Fruit fly (Drosophila melanogaster) whole organism, embryonic: ENCODE measurements around the gene CG10660.
A peak's percentile ranks its signal among the peaks of the same experiment; 100 is the strongest.

Experiments
- Abd-B ChIP-seq: fragments of 200-800 bp; sonication (Bioruptor generic); optimal IDR thresholded peaks from 2 replicates; lab custom pipeline; 2018; ENCODE audit warnings: missing biosample characterization, mild to moderate bottlenecking, missing genetic modification characterization, moderate library complexity
- Antp ChIP-seq: fragments of 200-800 bp; sonication (Bioruptor generic); optimal IDR thresholded peaks from 3 replicates; lab custom pipeline; 2016; ENCODE audit warnings: missing biosample characterization, missing genetic modification characterization
- CG10431 ChIP-seq: fragments of 200-800 bp; sonication (Bioruptor generic); optimal IDR thresholded peaks from 3 replicates; lab custom pipeline; 2018; ENCODE audit warnings: missing biosample characterization, mild to moderate bottlenecking, missing genetic modification characterization
- CG12155 ChIP-seq: fragments of 200-800 bp; sonication (Bioruptor generic); optimal IDR thresholded peaks from 3 replicates; lab custom pipeline; 2016; ENCODE audit warnings: missing biosample characterization, missing genetic modification characterization
- CG1529 ChIP-seq: fragments of 200-800 bp; sonication (Bioruptor generic); optimal IDR thresholded peaks from 3 replicates; lab custom pipeline; 2018; ENCODE audit warnings: missing biosample characterization, missing genetic modification characterization
- CG17186 ChIP-seq: fragments of 200-800 bp; sonication (Bioruptor generic); optimal IDR thresholded peaks from 3 replicates; lab custom pipeline; 2017; ENCODE audit warnings: missing biosample characterization, missing genetic modification reagents, missing genetic modification characterization
- CG17328 ChIP-seq: fragments of 200-800 bp; sonication (Bioruptor generic); IDR thresholded peaks from 2 replicates; pipeline ENCODE4 v1.3.6; 2022; ENCODE audit warnings: missing biosample characterization, missing genetic modification characterization
- CG17612 ChIP-seq: fragments of 200-800 bp; sonication (Bioruptor generic); IDR thresholded peaks from 2 replicates; pipeline ENCODE4 v1.3.6; 2022; ENCODE audit warnings: missing biosample characterization, missing genetic modification characterization
- CG18764 ChIP-seq: fragments of 200-800 bp; sonication (Bioruptor generic); optimal IDR thresholded peaks from 3 replicates; lab custom pipeline; 2016; ENCODE audit warnings: missing biosample characterization, missing genetic modification characterization
- CG2712 ChIP-seq: fragments of 200-800 bp; optimal IDR thresholded peaks from 3 replicates; lab custom pipeline; 2019; ENCODE audit warnings: missing biosample characterization, mild to moderate bottlenecking, missing genetic modification characterization, moderate library complexity
- CG30020 ChIP-seq: fragments of 200-800 bp; optimal IDR thresholded peaks from 2 replicates; lab custom pipeline; 2019; ENCODE audit warnings: missing biosample characterization, mild to moderate bottlenecking, missing genetic modification characterization, moderate library complexity
- CG30403 ChIP-seq: fragments of 200-800 bp; sonication (Bioruptor generic); optimal IDR thresholded peaks from 3 replicates; lab custom pipeline; 2016; ENCODE audit warnings: missing biosample characterization, missing genetic modification characterization
- CG33213 ChIP-seq: fragments of 200-800 bp; sonication (Bioruptor generic); optimal IDR thresholded peaks from 3 replicates; lab custom pipeline; 2016; ENCODE audit warnings: missing biosample characterization, missing genetic modification characterization
- CG3995 ChIP-seq: fragments of 200-800 bp; sonication (Bioruptor generic); optimal IDR thresholded peaks from 3 replicates; lab custom pipeline; 2016; ENCODE audit warnings: missing biosample characterization, missing genetic modification characterization
- CG6791 ChIP-seq: fragments of 200-800 bp; sonication (Bioruptor generic); IDR thresholded peaks from 3 replicates; pipeline ENCODE4 v1.3.6; 2022; ENCODE audit warnings: missing biosample characterization, missing genetic modification characterization; ENCODE audit not compliant: partially characterized antibody
- CG7556 ChIP-seq: fragments of 200-800 bp; sonication (Bioruptor generic); optimal IDR thresholded peaks from 2 replicates; lab custom pipeline; 2017; ENCODE audit warnings: missing biosample characterization, mild to moderate bottlenecking, missing genetic modification characterization
- CG9437 ChIP-seq: fragments of 200-800 bp; sonication (Bioruptor generic); optimal IDR thresholded peaks from 2 replicates; lab custom pipeline; 2018; ENCODE audit warnings: missing biosample characterization, mild to moderate bottlenecking, missing genetic modification characterization
- Dbx ChIP-seq: fragments of 200-800 bp; sonication (Bioruptor generic); IDR thresholded peaks from 3 replicates; pipeline ENCODE4 v1.3.6; 2022; ENCODE audit warnings: missing biosample characterization, missing genetic modification characterization
- Dll ChIP-seq: fragments of 200-800 bp; sonication (Bioruptor generic); IDR thresholded peaks from 4 replicates; pipeline ENCODE4 v1.3.6; 2022; ENCODE audit warnings: missing biosample characterization, missing genetic modification characterization; ENCODE audit not compliant: partially characterized antibody
- Doc2 ChIP-seq: fragments of 200-800 bp; sonication (Bioruptor generic); IDR thresholded peaks from 2 replicates; pipeline ENCODE4 v1.3.6; 2022; ENCODE audit warnings: missing biosample characterization, missing genetic modification characterization
- Ets65A ChIP-seq: fragments of 200-800 bp; sonication (Bioruptor generic); peaks from one replicate; lab custom pipeline; 2016; ENCODE audit warnings: missing biosample characterization, missing genetic modification characterization
- Myb ChIP-seq: fragments of 200-800 bp; sonication (Bioruptor generic); optimal IDR thresholded peaks from 2 replicates; lab custom pipeline; 2016; ENCODE audit warnings: missing biosample characterization, missing genetic modification characterization
- Poxn ChIP-seq: fragments of 200-800 bp; sonication (Bioruptor generic); IDR thresholded peaks from 2 replicates; pipeline ENCODE4 v1.3.6; 2022; ENCODE audit warnings: missing biosample characterization, missing genetic modification characterization
- Scr ChIP-seq: fragments of 200-800 bp; sonication (Bioruptor generic); IDR thresholded peaks from 2 replicates; pipeline ENCODE4 v1.3.6; 2022; ENCODE audit warnings: missing biosample characterization, missing genetic modification characterization; ENCODE audit not compliant: partially characterized antibody
- Taf1 ChIP-seq: fragments of 200-800 bp; sonication (Bioruptor generic); IDR thresholded peaks from 2 replicates; pipeline ENCODE4 v1.3.6; 2022; ENCODE audit warnings: missing biosample characterization, missing genetic modification characterization
- ara ChIP-seq: fragments of 200-800 bp; sonication (Bioruptor generic); IDR thresholded peaks from 2 replicates; pipeline ENCODE4 v1.3.6; 2022; ENCODE audit warnings: missing biosample characterization, missing genetic modification characterization
- bab2 ChIP-seq: fragments of 200-800 bp; sonication (Bioruptor generic); optimal IDR thresholded peaks from 2 replicates; lab custom pipeline; 2016; ENCODE audit warnings: missing biosample characterization, missing genetic modification characterization
- bowl ChIP-seq: fragments of 200-800 bp; sonication (Bioruptor generic); IDR thresholded peaks from 2 replicates; pipeline ENCODE4 v1.3.6; 2022; ENCODE audit warnings: missing biosample characterization, missing genetic modification characterization
- br ChIP-seq: fragments of >200 bp; optimal IDR thresholded peaks from 2 replicates; lab custom pipeline; 2017
- btn ChIP-seq: fragments of 200-800 bp; sonication (Bioruptor generic); optimal IDR thresholded peaks from 2 replicates; lab custom pipeline; 2016; ENCODE audit warnings: missing biosample characterization, missing genetic modification characterization
- cas ChIP-seq: fragments of 200-800 bp; sonication (Bioruptor generic); IDR thresholded peaks from 2 replicates; pipeline ENCODE4 v1.3.6; 2022; ENCODE audit warnings: missing biosample characterization, missing genetic modification characterization
- cg ChIP-seq: fragments of 200-800 bp; sonication (Bioruptor generic); optimal IDR thresholded peaks from 3 replicates; lab custom pipeline; 2019; ENCODE audit warnings: missing biosample characterization, mild to moderate bottlenecking, missing genetic modification characterization, moderate library complexity
- chif ChIP-seq, 2 experiments: fragments of 200-800 bp; sonication (Bioruptor generic); optimal IDR thresholded peaks; 3 replicates each; lab custom pipeline; 2016; ENCODE audit warnings: missing biosample characterization in 2 of 2, missing genetic modification characterization in 2 of 2
- dimm ChIP-seq: fragments of 200-800 bp; sonication (Bioruptor generic); IDR thresholded peaks from 2 replicates; pipeline ENCODE4 v1.3.6; 2022; ENCODE audit warnings: missing biosample characterization, missing genetic modification characterization
- disco-r ChIP-seq: fragments of 200-800 bp; sonication (Bioruptor generic); optimal IDR thresholded peaks from 2 replicates; lab custom pipeline; 2016; ENCODE audit warnings: missing biosample characterization, missing genetic modification characterization
- dpn ChIP-seq, 2 experiments: fragments of 200-800 bp; sonication (Bioruptor generic); optimal IDR thresholded peaks; 3 replicates each; lab custom pipeline; 2016; ENCODE audit warnings: missing biosample characterization in 2 of 2, missing genetic modification characterization in 2 of 2
- esg ChIP-seq: fragments of 200-800 bp; sonication (Bioruptor generic); conservative IDR thresholded peaks from 2 replicates; pipeline ENCODE4 v1.3.6; 2022; ENCODE audit warnings: missing biosample characterization, missing genetic modification characterization
- eyg ChIP-seq: fragments of 200-800 bp; sonication (Bioruptor generic); optimal IDR thresholded peaks from 3 replicates; lab custom pipeline; 2016; ENCODE audit warnings: missing biosample characterization, missing genetic modification characterization
- fd64A ChIP-seq: fragments of 200-800 bp; sonication (Bioruptor generic); optimal IDR thresholded peaks from 3 replicates; lab custom pipeline; 2018; ENCODE audit warnings: missing biosample characterization, mild to moderate bottlenecking, missing genetic modification characterization
- fd96Cb ChIP-seq: fragments of 200-800 bp; sonication (Bioruptor generic); optimal IDR thresholded peaks from 2 replicates; lab custom pipeline; 2018; ENCODE audit warnings: missing biosample characterization, mild to moderate bottlenecking, missing genetic modification characterization, moderate library complexity
- gcm ChIP-seq: fragments of 200-800 bp; sonication (Bioruptor generic); optimal IDR thresholded peaks from 2 replicates; lab custom pipeline; 2019; ENCODE audit warnings: missing biosample characterization, mild to moderate bottlenecking, missing genetic modification characterization, moderate library complexity
- jigr1 ChIP-seq: fragments of 200-800 bp; sonication (Bioruptor generic); IDR thresholded peaks from 3 replicates; pipeline ENCODE4 v1.3.6; 2022; ENCODE audit warnings: missing biosample characterization, missing genetic modification characterization
- ken ChIP-seq: fragments of 200-800 bp; sonication (Bioruptor generic); IDR thresholded peaks from 3 replicates; pipeline ENCODE4 v1.3.6; 2022; ENCODE audit warnings: missing biosample characterization, missing genetic modification characterization
- klu ChIP-seq: fragments of 200-800 bp; sonication (Bioruptor generic); IDR thresholded peaks from 2 replicates; pipeline ENCODE4 v1.3.6; 2022; ENCODE audit warnings: missing biosample characterization, missing genetic modification characterization
- lab ChIP-seq: fragments of 200-800 bp; sonication (Bioruptor generic); optimal IDR thresholded peaks from 3 replicates; lab custom pipeline; 2017; ENCODE audit warnings: missing biosample characterization, missing genetic modification characterization, mild to moderate bottlenecking, moderate library complexity, missing genetic modification reagents
- maf-S ChIP-seq: fragments of 200-800 bp; sonication (Bioruptor generic); optimal IDR thresholded peaks from 2 replicates; lab custom pipeline; 2016; ENCODE audit warnings: missing biosample characterization, missing genetic modification characterization
- pfk ChIP-seq: fragments of 200-800 bp; sonication (Bioruptor generic); optimal IDR thresholded peaks from 2 replicates; lab custom pipeline; 2018; ENCODE audit warnings: missing biosample characterization, mild to moderate bottlenecking, missing genetic modification characterization, moderate library complexity
- sna ChIP-seq: fragments of 200-800 bp; sonication (Bioruptor generic); IDR thresholded peaks from 2 replicates; pipeline ENCODE4 v1.3.6; 2022; ENCODE audit warnings: missing biosample characterization, missing genetic modification characterization; ENCODE audit not compliant: partially characterized antibody
- vnd ChIP-seq: fragments of 200-800 bp; sonication (Bioruptor generic); IDR thresholded peaks from 3 replicates; pipeline ENCODE4 v1.3.6; 2022; ENCODE audit warnings: missing biosample characterization, missing genetic modification characterization; ENCODE audit not compliant: partially characterized antibody
- wor ChIP-seq: fragments of 200-800 bp; sonication (Bioruptor generic); IDR thresholded peaks from 2 replicates; pipeline ENCODE4 v1.3.6; 2022; ENCODE audit warnings: missing biosample characterization, missing genetic modification characterization

Gene CG10660

DNA sequence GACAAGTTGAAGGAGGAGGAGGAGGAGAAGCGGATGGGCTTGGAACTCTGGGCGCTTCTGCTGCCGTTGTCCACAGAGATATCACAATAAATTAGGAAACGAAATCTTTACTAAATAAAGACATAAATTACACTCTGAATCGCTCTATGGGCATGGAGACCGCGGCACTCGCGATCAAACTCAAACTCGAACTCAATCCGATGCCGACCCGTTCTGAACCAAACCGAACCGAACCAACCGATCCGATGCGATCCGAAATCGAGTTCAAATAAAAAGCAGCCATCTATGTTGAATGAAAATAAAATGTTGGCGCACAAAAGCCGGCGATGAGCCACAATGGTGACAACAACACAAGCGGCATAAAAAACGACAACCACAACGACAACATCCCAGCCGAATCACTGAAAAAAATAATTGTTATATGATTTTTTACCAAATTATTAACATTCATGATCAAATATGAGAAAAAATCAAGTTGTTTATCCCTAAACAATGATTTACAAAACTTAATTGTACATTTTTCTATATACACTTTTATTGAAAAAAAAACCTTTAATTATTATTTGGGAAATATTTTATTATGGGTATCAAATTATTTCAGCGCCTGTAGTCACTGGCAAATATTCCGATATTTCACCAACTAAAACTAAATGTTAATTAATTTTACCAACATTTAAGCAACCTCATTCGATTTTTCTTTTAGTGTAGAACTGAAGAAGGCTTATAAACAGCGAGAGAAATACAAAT is 33.4 kb downstream of the CG10660 start (continued):
- TF ChIP-seq ara (GFP tag; lab: Robert Waterston, UW), result peak; percentile 59; the same call in 1 of the 2 replicates
- TF ChIP-seq CG18764 (GFP tag; lab: Kevin White, UChicago), result peak; percentile 70
- no peak for TF ChIP-seq fd64A (GFP tag; lab: Kevin White, UChicago)
- peak; percentile 39; the same call in 1 of the 2 replicates for TF ChIP-seq CG17612 (GFP tag; lab: Robert Waterston, UW)
- peak; percentile 41; the same call in 1 of the 2 replicates for TF ChIP-seq esg (GFP tag; lab: Robert Waterston, UW)
- TF ChIP-seq br, result no peak
- no peak for TF ChIP-seq CG33213 (GFP tag; lab: Kevin White, UChicago)
- TF ChIP-seq fd96Cb (tag; lab: Kevin White, UChicago), result peak; percentile 93
- no peak for TF ChIP-seq ken (GFP tag; lab: Robert Waterston, UW)
- peak; percentile 48 for TF ChIP-seq lab
- TF ChIP-seq dpn (GFP tag; optimal IDR thresholded peaks at IDR 0.05; lab: Kevin White, UChicago), result peak; percentile 52 to 69
- no peak for TF ChIP-seq Doc2
- TF ChIP-seq disco-r (GFP tag; lab: Kevin White, UChicago), result peak; percentile 21
- peak; percentile 37 for TF ChIP-seq eyg (GFP tag; lab: Kevin White, UChicago)
- TF ChIP-seq dimm (GFP tag; lab: Robert Waterston, UW), result no peak
- TF ChIP-seq Dbx, result no peak
- TF ChIP-seq maf-S, result peak; percentile 8
- TF ChIP-seq CG10431 (GFP tag; lab: Kevin White, UChicago), result peak; percentile 52
- TF ChIP-seq Taf1 (GFP tag; lab: Robert Waterston, UW), result no peak
- peak; percentile 87 for TF ChIP-seq gcm (GFP tag; lab: Kevin White, UChicago)
- TF ChIP-seq wor (GFP tag; lab: Robert Waterston, UW), result peak; percentile 47
- peak; percentile 60 for TF ChIP-seq CG12155 (GFP tag; lab: Kevin White, UChicago)
- peak; percentile 86 for TF ChIP-seq CG30403 (GFP tag; lab: Kevin White, UChicago)
- TF ChIP-seq CG3995 (GFP tag; lab: Kevin White, UChicago), result no peak
- TF ChIP-seq CG17328 (GFP tag; lab: Robert Waterston, UW), result peak; percentile 75
- TF ChIP-seq cas, result no peak
- peak; percentile 77 for TF ChIP-seq CG1529
- peak; percentile 76 for TF ChIP-seq Abd-B (GFP tag; lab: Kevin White, UChicago)
- TF ChIP-seq btn (GFP tag; lab: Kevin White, UChicago), result no peak
- TF ChIP-seq Myb (GFP tag; lab: Kevin White, UChicago), result no peak
- TF ChIP-seq Antp (GFP tag; lab: Kevin White, UChicago), result no peak
- peak; percentile 94 for TF ChIP-seq CG2712 (tag; lab: Kevin White, UChicago)
- no peak for TF ChIP-seq CG6791 (GFP tag; lab: Robert Waterston, UW)
- TF ChIP-seq CG17186 (GFP tag; lab: Kevin White, UChicago), result peak; percentile 23
- no peak for TF ChIP-seq bowl (GFP tag; lab: Robert Waterston, UW)
- peak; percentile 21; the same call in 1 of the 2 replicates for TF ChIP-seq klu (GFP tag; lab: Robert Waterston, UW)
- peak; percentile 79 for TF ChIP-seq CG9437 (GFP tag; lab: Kevin White, UChicago)
- no peak for TF ChIP-seq Poxn (GFP tag; lab: Robert Waterston, UW)
- TF ChIP-seq CG7556 (GFP tag; lab: Kevin White, UChicago), result peak; percentile 88
- TF ChIP-seq cg (GFP tag; lab: Kevin White, UChicago), result no peak
- no peak for TF ChIP-seq Dll (GFP tag; lab: Robert Waterston, UW)
- TF ChIP-seq Ets65A (GFP tag; lab: Kevin White, UChicago), result no peak
- no peak for TF ChIP-seq jigr1 (GFP tag; lab: Robert Waterston, UW)
- no peak for TF ChIP-seq vnd
- no peak for TF ChIP-seq sna (GFP tag; lab: Robert Waterston, UW)
- no peak for TF ChIP-seq pfk (GFP tag; lab: Kevin White, UChicago)
- peak; percentile 33 for TF ChIP-seq bab2 (GFP tag; lab: Kevin White, UChicago)
- TF ChIP-seq Scr (GFP tag; lab: Robert Waterston, UW), result no peak
- TF ChIP-seq CG30020 (tag; lab: Kevin White, UChicago), result peak; percentile 65
- peak; percentile 47 to 76 for TF ChIP-seq chif (GFP tag; optimal IDR thresholded peaks at IDR 0.05; lab: Kevin White, UChicago)
